Fruit fly (Drosophila melanogaster) whole organism, pupa: ENCODE results near the gene CG8419.

Experiments
- CG17806 ChIP-seq: fragments of 200-800 bp; sonication (Bioruptor generic); optimal IDR thresholded peaks from 2 replicates; lab custom pipeline; 2018; ENCODE audit warnings: missing biosample characterization, mild to moderate bottlenecking, missing genetic modification characterization, moderate library complexity
- CG32121 ChIP-seq: fragments of 200-800 bp; sonication (Bioruptor generic); IDR thresholded peaks from 2 replicates; pipeline ENCODE4 v1.3.6; 2022; ENCODE audit warnings: missing biosample characterization, missing genetic modification characterization
- CG34367 ChIP-seq: fragments of 200-800 bp; sonication (Bioruptor generic); optimal IDR thresholded peaks from 2 replicates; lab custom pipeline; 2018; ENCODE audit warnings: missing biosample characterization, mild to moderate bottlenecking, missing genetic modification characterization
- EcR ChIP-seq: fragments of 200-800 bp; sonication (Bioruptor generic); optimal IDR thresholded peaks from 3 replicates; lab custom pipeline; 2019; ENCODE audit warnings: missing biosample characterization, missing genetic modification characterization, mild to moderate bottlenecking, moderate library complexity, missing genetic modification reagents
- Pif1B ChIP-seq: fragments of 200-800 bp; sonication (Bioruptor generic); optimal IDR thresholded peaks from 3 replicates; lab custom pipeline; 2016; ENCODE audit warnings: missing biosample characterization, missing genetic modification characterization
- rn ChIP-seq: fragments of 200-800 bp; sonication (Bioruptor generic); IDR thresholded peaks from 2 replicates; pipeline ENCODE4 v1.3.6; 2022; ENCODE audit warnings: missing biosample characterization, missing genetic modification characterization

dm6 chr2L:8257401-8258266 is 51.7 kb downstream of the CG8419 start, which contains the start of gene CG8086:
- TF ChIP-seq CG17806 (no peak), rn (GFP tag; lab: Robert Waterston, UW) (no peak), EcR (GFP tag; lab: Kevin White, UChicago) (no peak), CG34367 (tag; lab: Kevin White, UChicago) (no peak), CG32121 (no peak), Pif1B (GFP tag; lab: Kevin White, UChicago) (no peak)
